Worm (Caenorhabditis elegans): ENCODE results near the gene ZK418.10.

The ZK418.10 gene

ce11 chrIII:7101814-7102477 is 11.5 kb upstream of the ZK418.10 start (continued):
- TF ChIP-seq hrde-1 (tag; optimal IDR thresholded peaks at IDR 0.05; ENCODE audit: borderline replicate concordance) (peak; percentile 96), nhr-179 (tag; optimal IDR thresholded peaks at IDR 0.05) (no peak), F49E8.2 (tag; optimal IDR thresholded peaks at IDR 0.05; ENCODE audit: insufficient read depth) (peak; percentile 88), nhr-27 (tag; optimal IDR thresholded peaks at IDR 0.05) (no peak), attf-6 (GFP tag; IDR thresholded peaks at IDR 0.05) (peak; percentile 90), ztf-3 (GFP tag; optimal IDR thresholded peaks at IDR 0.05) (no peak), zfh-2 (GFP tag; conservative IDR thresholded peaks at IDR 0.05) (no peak), ceh-40 (GFP tag; IDR thresholded peaks at IDR 0.05) (no peak), mel-28 (tag; optimal IDR thresholded peaks at IDR 0.05; ENCODE audit: borderline replicate concordance) (no peak), lsy-27 (tag; optimal IDR thresholded peaks at IDR 0.05; ENCODE audit: borderline replicate concordance, insufficient read depth) (no peak), sdz-38 (tag; optimal IDR thresholded peaks at IDR 0.05) (no peak), Y67H2A.10 (GFP tag; conservative IDR thresholded peaks at IDR 0.05) (no peak), ets-4 (GFP tag; optimal IDR thresholded peaks at IDR 0.05) (no peak), tbp1 (GFP tag; optimal IDR thresholded peaks at IDR 0.05) (peak; percentile 35), nfyb-1 (GFP tag; IDR thresholded peaks at IDR 0.05) (no peak; the same call in 1 of the 2 replicates), nhr-80 (tag; optimal IDR thresholded peaks at IDR 0.05) (no peak), aptf-2 (GFP tag; conservative IDR thresholded peaks at IDR 0.05) (no peak), repo-1 (tag; optimal IDR thresholded peaks at IDR 0.05) (peak; percentile 43), B0035.1 (tag; optimal IDR thresholded peaks at IDR 0.05) (no peak), T26A5.8 (tag; optimal IDR thresholded peaks at IDR 0.05) (no peak), hmg-1.2 (GFP tag; IDR thresholded peaks at IDR 0.05) (peak; percentile 49; the same call in 1 of the 2 replicates), F55B11.4 (tag; optimal IDR thresholded peaks at IDR 0.05; ENCODE audit: borderline replicate concordance, insufficient read depth) (no peak), somi-1 (GFP tag; optimal IDR thresholded peaks at IDR 0.05) (no peak), lir-1 (GFP tag; conservative IDR thresholded peaks at IDR 0.05) (peak; percentile 23; the same call in 1 of the 2 replicates), K12H6.12 (tag; optimal IDR thresholded peaks at IDR 0.05) (no peak), F23B12.7 (tag; optimal IDR thresholded peaks at IDR 0.05; ENCODE audit: insufficient read depth) (no peak), ceh-100 (GFP tag; IDR thresholded peaks at IDR 0.05) (peak; percentile 35), unc-62 (GFP tag; optimal IDR thresholded peaks at IDR 0.05) (no peak), unc-130 (GFP tag; optimal IDR thresholded peaks at IDR 0.05) (peak; percentile 74), nfya-2 (GFP tag; IDR thresholded peaks at IDR 0.05) (0 out of 2 replicates have a peak, but pooled peaks have one; percentile 22), F33H1.4 (GFP tag; IDR thresholded peaks at IDR 0.05) (peak; percentile 35), lin-26 (GFP tag; IDR thresholded peaks at IDR 0.05) (peak; percentile 82)

ce11 chrIII:7100001-7100400 is 9.5 kb upstream of the ZK418.10 start, which contains the start of gene ZK418.11:
ZK418.11 (plus strand) TSS chrIII:7100289.
- TF ChIP-seq nhr-90 (tag; optimal IDR thresholded peaks at IDR 0.05) (no peak), chd-7 (tag; optimal IDR thresholded peaks at IDR 0.05) (no peak), mes-4 (tag; optimal IDR thresholded peaks at IDR 0.05) (no peak), zim-3 (tag; optimal IDR thresholded peaks at IDR 0.05) (no peak), nhr-27 (tag; optimal IDR thresholded peaks at IDR 0.05) (no peak), Y79H2A.3 (GFP tag; conservative IDR thresholded peaks at IDR 0.05) (no peak), T26A5.8 (tag; optimal IDR thresholded peaks at IDR 0.05) (no peak), rcor-1 (GFP tag; IDR thresholded peaks at IDR 0.05) (no peak), ceh-100 (GFP tag; IDR thresholded peaks at IDR 0.05) (no peak), cebp-2 (GFP tag; IDR thresholded peaks at IDR 0.05) (no peak)
